Fruit fly (Drosophila melanogaster): ENCODE measurements around the gene Jhbp14.

The Jhbp14 gene

dm6 chr2L:13191894-13192293 is 44.4 kb upstream of the Jhbp14 start, which contains the start of the genes CG16974 and Edem2 (continued):
- 0 out of 2 replicates have a peak, but pooled peaks have one; percentile 30 for TF ChIP-seq CG11294 (GFP tag; IDR thresholded peaks at IDR 0.05)

dm6 chr2L:13195822-13196221 is 40.5 kb upstream of the Jhbp14 start:
- TF ChIP-seq Gug (GFP tag; IDR thresholded peaks at IDR 0.05), result no peak
- no peak for TF ChIP-seq CG16779 (tag; optimal IDR thresholded peaks at IDR 0.05)
- no peak for TF ChIP-seq Lpt (GFP tag; optimal IDR thresholded peaks at IDR 0.05)
- TF ChIP-seq CG32006 (GFP tag; optimal IDR thresholded peaks at IDR 0.05), result no peak
- TF ChIP-seq CG6854 (GFP tag; optimal IDR thresholded peaks at IDR 0.05), result no peak
- TF ChIP-seq lz (GFP tag; optimal IDR thresholded peaks at IDR 0.05), result no peak

- TF ChIP-seq CG8632 (GFP tag; optimal IDR thresholded peaks at IDR 0.05) (no peak), CG8119 (GFP tag; IDR thresholded peaks at IDR 0.05) (0 out of 3 replicates have a peak, but pooled peaks have one; percentile 15), CG3919 (GFP tag; optimal IDR thresholded peaks at IDR 0.05) (no peak), CG6792 (GFP tag; optimal IDR thresholded peaks at IDR 0.05) (no peak), CG34406 (GFP tag; optimal IDR thresholded peaks at IDR 0.05) (no peak), salr (GFP tag; optimal IDR thresholded peaks at IDR 0.05) (no peak), cyc (GFP tag; optimal IDR thresholded peaks at IDR 0.05) (no peak), CG1621 (tag; optimal IDR thresholded peaks at IDR 0.05) (peak; percentile 99), fd85E (GFP tag; optimal IDR thresholded peaks at IDR 0.05) (no peak), CG15336 (GFP tag; IDR thresholded peaks at IDR 0.05) (no peak), Smox (GFP tag; optimal IDR thresholded peaks at IDR 0.05) (no peak)
These were observed 33.3 kb upstream of the Jhbp14 start, which contains the start of gene CG16972 for dm6 chr2L:13202960-13203436. Gene CG16972, minus strand, starts transcription at chr2L:13203295.

dm6 chr2L:13203437-13204137 is 32.7 kb upstream of the Jhbp14 start, which contains the start of gene Pect:
Gene Pect, plus strand, starts transcription at chr2L:13203762.
- TF ChIP-seq dac (GFP tag; optimal IDR thresholded peaks at IDR 0.05), result no peak
- no peak for TF ChIP-seq Met (GFP tag; optimal IDR thresholded peaks at IDR 0.05)
- TF ChIP-seq Ets96B (tag; optimal IDR thresholded peaks at IDR 0.05), result no peak
- TF ChIP-seq CG10669 (GFP tag; optimal IDR thresholded peaks at IDR 0.05), result no peak
- TF ChIP-seq fkh (GFP tag; optimal IDR thresholded peaks at IDR 0.05), result peak; percentile 54
- TF ChIP-seq CG1621 (tag; optimal IDR thresholded peaks at IDR 0.05), result no peak
- no peak for TF ChIP-seq vri (GFP tag; optimal IDR thresholded peaks at IDR 0.05)
- peak; percentile 67 for TF ChIP-seq Eip78C (GFP tag)
- TF ChIP-seq eg (GFP tag; IDR thresholded peaks at IDR 0.05), result peak; percentile 37; the same call in 2 of the 3 replicates
- TF ChIP-seq OdsH (GFP tag; optimal IDR thresholded peaks at IDR 0.05), result no peak
- TF ChIP-seq topi (GFP tag; optimal IDR thresholded peaks at IDR 0.05), result no peak
- no peak for TF ChIP-seq Hr4 (GFP tag; optimal IDR thresholded peaks at IDR 0.05)
- TF ChIP-seq Sox15 (GFP tag; optimal IDR thresholded peaks at IDR 0.05), result peak; percentile 13
- no peak for TF ChIP-seq Gug (GFP tag; IDR thresholded peaks at IDR 0.05)
- TF ChIP-seq CG32006 (GFP tag; optimal IDR thresholded peaks at IDR 0.05), result no peak
- no peak for TF ChIP-seq CG6276 (GFP tag; optimal IDR thresholded peaks at IDR 0.05)
- TF ChIP-seq svp (GFP tag), result peak; percentile 73
- peak; percentile 68 for TF ChIP-seq CG3032 (tag; optimal IDR thresholded peaks at IDR 0.05)
- peak; percentile 41 for TF ChIP-seq esn (GFP tag; optimal IDR thresholded peaks at IDR 0.05)
- no peak for TF ChIP-seq CG6808 (GFP tag; optimal IDR thresholded peaks at IDR 0.05)
- TF ChIP-seq CG6163 (GFP tag; IDR thresholded peaks at IDR 0.05), result peak; percentile 57; the same call in 2 of the 3 replicates
- peak; percentile 31 for TF ChIP-seq lz (GFP tag; optimal IDR thresholded peaks at IDR 0.05)
- peak; percentile 67 for TF ChIP-seq CG6854 (GFP tag; optimal IDR thresholded peaks at IDR 0.05)
- TF ChIP-seq dsx (GFP tag; optimal IDR thresholded peaks at IDR 0.05; ENCODE audit: poor library complexity, severe bottlenecking), result no peak
- TF ChIP-seq Hr38 (GFP tag; optimal IDR thresholded peaks at IDR 0.05), result no peak
- TF ChIP-seq Eip75B (GFP tag; optimal IDR thresholded peaks at IDR 0.05), result no peak
- no peak for TF ChIP-seq pdm3 (GFP tag; optimal IDR thresholded peaks at IDR 0.05)
- TF ChIP-seq CG9139 (GFP tag; optimal IDR thresholded peaks at IDR 0.05), result no peak
- TF ChIP-seq CG15336 (GFP tag; IDR thresholded peaks at IDR 0.05), result peak; percentile 44
- no peak for TF ChIP-seq Blimp-1 (GFP tag; optimal IDR thresholded peaks at IDR 0.05)

All from whole organism, prepupa.